Worm (Caenorhabditis elegans) whole organism, L1 larva: ENCODE results near the gene his-48.

Experiments
- C34B4.2 ChIP-seq: sonication (generic microtip); optimal IDR thresholded peaks from 2 replicates; lab custom pipeline; 2017; ENCODE audit warnings: mild to moderate bottlenecking, missing genetic modification characterization, missing compliant biosample characterization
- alr-1 ChIP-seq: fragments of 200-800 bp; sonication (Bioruptor generic); optimal IDR thresholded peaks from 2 replicates; lab custom pipeline; 2018; ENCODE audit warnings: borderline replicate concordance, mild to moderate bottlenecking, missing genetic modification characterization, missing compliant biosample characterization
- ceh-82 ChIP-seq, 3 experiments: fragments of 150-350 bp in 1 of 3; sonication (generic microtip) in 2 of 3; optimal IDR thresholded peaks; 2 replicates each; lab custom pipeline; 2014 to 2017; ENCODE audit warnings: missing biosample characterization in 3 of 3, missing genetic modification characterization in 3 of 3
- ceh-88 ChIP-seq: fragments of 200-800 bp; sonication (Bioruptor generic); IDR thresholded peaks from 2 replicates; pipeline ENCODE4 v1.3.6; 2022; ENCODE audit warnings: missing genetic modification characterization, missing compliant biosample characterization
- dpl-1 ChIP-seq, 3 experiments: fragments of 150-350 bp in 2 of 3; sonication (generic microtip) in 1 of 3; optimal IDR thresholded peaks; 2 replicates each; lab custom pipeline; 2014 to 2017; ENCODE audit warnings: missing biosample characterization in 3 of 3, missing genetic modification characterization in 3 of 3, missing genetic modification reagents in 3 of 3
- efl-1 ChIP-seq, 4 experiments: fragments of 150-350 bp; optimal IDR thresholded peaks in 3 of 4; peaks in 1 of 4; 1 replicate in 1 of 4; 2 replicates in 3 of 4; lab custom pipeline; 2014; ENCODE audit warnings: missing biosample characterization in 2 of 4, missing genetic modification characterization in 2 of 4, missing genetic modification reagents in 2 of 4
- egl-27 ChIP-seq, 2 experiments: fragments of 150-350 bp in 1 of 2; sonication (generic microtip); optimal IDR thresholded peaks; 3 replicates each; lab custom pipeline; 2017 to 2018; ENCODE audit warnings: missing biosample characterization in 2 of 2, missing genetic modification characterization in 2 of 2, missing genetic modification reagents in 2 of 2
- elt-2 ChIP-seq: sonication (generic microtip); optimal IDR thresholded peaks from 2 replicates; lab custom pipeline; 2016; ENCODE audit warnings: missing genetic modification characterization, mild to moderate bottlenecking, inconsistent platforms, missing compliant biosample characterization, missing genetic modification reagents
- elt-3 ChIP-seq, 6 experiments: fragments of 150-350 bp in 1 of 6; sonication (generic microtip); optimal IDR thresholded peaks; 2 replicates each; lab custom pipeline; 2017 to 2018; ENCODE audit warnings: missing biosample characterization in 6 of 6, missing genetic modification characterization in 6 of 6, inconsistent platforms in 1 of 6
- fkh-10 ChIP-seq: sonication (generic microtip); optimal IDR thresholded peaks from 2 replicates; lab custom pipeline; 2017; ENCODE audit warnings: missing biosample characterization, missing genetic modification reagents, missing genetic modification characterization
- hlh-17 ChIP-seq: fragments of 200-800 bp; sonication (Bioruptor generic); optimal IDR thresholded peaks from 2 replicates; lab custom pipeline; 2018; ENCODE audit warnings: missing genetic modification characterization, mild to moderate bottlenecking, missing compliant biosample characterization, moderate library complexity, borderline replicate concordance
- irx-1 ChIP-seq: sonication (generic microtip); optimal IDR thresholded peaks from 2 replicates; lab custom pipeline; 2016; ENCODE audit warnings: missing genetic modification characterization, missing compliant biosample characterization
- lin-35 ChIP-seq, 2 experiments: fragments of 150-350 bp; optimal IDR thresholded peaks; 2 replicates each; lab custom pipeline; 2014; ENCODE audit warnings: missing biosample characterization in 2 of 2, missing genetic modification characterization in 2 of 2, missing genetic modification reagents in 2 of 2
- nhr-84 ChIP-seq: sonication (generic microtip); optimal IDR thresholded peaks from 2 replicates; lab custom pipeline; 2017; ENCODE audit warnings: missing biosample characterization, missing genetic modification characterization
- nhr-85 ChIP-seq: sonication (generic microtip); peaks from one replicate; lab custom pipeline; 2016; ENCODE audit warnings: missing genetic modification characterization, inconsistent platforms, missing compliant biosample characterization
- nhr-90 ChIP-seq: sonication (generic microtip); optimal IDR thresholded peaks from 2 replicates; lab custom pipeline; 2016; ENCODE audit warnings: mild to moderate bottlenecking, missing genetic modification characterization, missing compliant biosample characterization; ENCODE audit not compliant: poor library complexity
- pag-3 ChIP-seq: sonication (generic microtip); optimal IDR thresholded peaks from 2 replicates; lab custom pipeline; 2017; ENCODE audit warnings: missing genetic modification characterization, mild to moderate bottlenecking, missing compliant biosample characterization, antibody characterized with exemption, borderline replicate concordance; ENCODE audit not compliant: insufficient read depth
- rnt-1 ChIP-seq: sonication (generic microtip); optimal IDR thresholded peaks from 2 replicates; lab custom pipeline; 2016; ENCODE audit warnings: mild to moderate bottlenecking, missing genetic modification characterization, moderate library complexity, missing compliant biosample characterization
- skn-1 ChIP-seq: fragments of 150-350 bp; optimal IDR thresholded peaks from 2 replicates; lab custom pipeline; 2014; ENCODE audit warnings: missing biosample characterization, missing genetic modification characterization
- snu-23 ChIP-seq: sonication (generic microtip); optimal IDR thresholded peaks from 2 replicates; lab custom pipeline; 2016; ENCODE audit warnings: missing genetic modification characterization, missing compliant biosample characterization
- vab-15 ChIP-seq: sonication (generic microtip); optimal IDR thresholded peaks from 2 replicates; lab custom pipeline; 2017; ENCODE audit warnings: missing genotype, mild to moderate bottlenecking, missing genetic modification characterization, missing compliant biosample characterization
- xbp-1 ChIP-seq: sonication (generic microtip); optimal IDR thresholded peaks from 2 replicates; lab custom pipeline; 2016; ENCODE audit warnings: missing genetic modification characterization, missing compliant biosample characterization
- ztf-4 ChIP-seq: fragments of 150-350 bp; optimal IDR thresholded peaks from 2 replicates; lab custom pipeline; 2014; ENCODE audit warnings: missing biosample characterization, missing genetic modification characterization

his-48 gene

DNA sequence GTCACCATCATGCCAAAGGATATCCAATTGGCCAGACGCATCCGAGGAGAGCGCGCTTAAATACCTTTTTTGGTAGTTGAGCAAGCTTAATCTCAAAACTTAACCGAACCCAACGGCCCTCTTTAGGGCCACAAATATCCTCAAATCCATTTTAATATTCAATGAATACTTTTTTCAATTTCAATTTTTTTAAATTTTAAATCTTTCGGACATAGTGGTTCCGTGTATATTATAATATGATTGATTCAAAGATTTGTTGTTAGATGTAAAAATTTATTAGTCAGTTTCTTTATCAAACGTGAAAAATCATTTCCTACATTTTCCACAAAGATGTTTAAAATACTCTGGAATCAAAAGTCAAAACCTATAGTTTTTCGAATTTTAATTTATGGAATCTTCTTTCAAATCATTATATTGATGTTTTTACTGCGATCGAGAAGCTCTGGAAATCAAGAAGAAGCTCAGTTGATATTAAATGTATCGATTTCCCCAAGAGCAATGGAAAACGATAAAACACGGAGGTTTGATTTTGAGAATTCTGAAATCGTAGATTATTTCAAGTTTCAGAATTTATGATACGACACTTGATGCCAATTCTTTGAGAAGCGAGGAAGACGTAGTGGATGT is 2.5 kb downstream of the his-48 start, which contains the start of gene B0035.21:
Gene B0035.21 (plus strand): TSS at position 322 of the 627 bp plus-strand sequence.
- TF ChIP-seq ceh-82 (tag; optimal IDR thresholded peaks at IDR 0.05; lab: Kevin White, UChicago): no peak
- TF ChIP-seq efl-1 (optimal IDR thresholded peaks at IDR 0.05; lab: Kevin White, UChicago): no peak
- TF ChIP-seq efl-1 (GFP tag; optimal IDR thresholded peaks at IDR 0.05 in 1 of 2; lab: Kevin White, UChicago): peak in 1 of 2 experiments; percentile 59
- TF ChIP-seq, all 84 proteins: peak for 1

DNA sequence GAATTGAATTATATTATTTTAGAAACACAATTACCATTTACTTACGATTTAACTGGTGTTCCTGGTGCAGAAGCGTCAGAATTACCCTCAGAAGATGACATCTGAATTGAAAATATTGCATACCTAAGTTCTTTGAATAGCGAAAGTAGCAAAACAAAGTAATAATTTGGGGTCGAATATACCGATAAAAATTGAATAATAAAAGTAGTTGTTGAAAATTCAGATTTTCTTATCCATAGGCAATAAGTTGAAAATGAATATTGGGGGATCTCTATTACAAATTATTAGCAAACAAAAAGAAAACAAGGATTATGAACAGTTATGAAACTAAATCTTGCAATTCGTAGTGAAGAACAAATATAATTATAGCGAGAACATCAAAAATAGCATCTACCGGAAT is 4.7 kb downstream of the his-48 start, which contains the start of gene leo-1:
Gene leo-1 (minus strand): TSS at position 101 of the 400 bp plus-strand sequence.
- TF ChIP-seq nhr-85: no peak

DNA sequence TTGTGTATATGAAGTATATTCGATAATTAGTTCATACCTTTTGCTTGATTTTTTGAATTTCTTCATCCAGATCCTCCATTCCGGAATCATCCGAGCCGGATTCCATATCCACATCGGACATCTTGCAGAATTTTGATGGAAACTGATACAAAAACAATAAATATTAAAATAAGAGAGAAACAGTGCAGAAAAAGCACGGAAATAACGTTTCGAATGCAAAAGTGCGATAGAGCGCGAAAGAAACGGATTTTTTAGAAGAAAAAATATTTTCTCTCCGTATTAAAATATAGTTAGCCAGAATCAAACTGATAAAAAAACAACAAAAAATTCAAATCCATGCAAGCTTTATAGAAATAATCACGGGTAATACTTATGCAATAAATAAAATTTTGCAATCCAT is 8.2 kb downstream of the his-48 start, which contains the start of gene sart-3:
Gene sart-3 (minus strand): TSS at position 219 of the 400 bp plus-strand sequence.
- TF ChIP-seq lin-35 (GFP tag; optimal IDR thresholded peaks at IDR 0.05; lab: Kevin White, UChicago) (peak in 1 of 2 experiments; percentile 24), pag-3 (tag; lab: Kevin White, UChicago) (no peak), ceh-88 (GFP tag; lab: Robert Waterston, UW) (no peak), irx-1 (tag; lab: Kevin White, UChicago) (no peak), efl-1 (optimal IDR thresholded peaks at IDR 0.05; lab: Kevin White, UChicago) (peak in 1 of 2 experiments; percentile 10), efl-1 (GFP tag; optimal IDR thresholded peaks at IDR 0.05 in 1 of 2; lab: Kevin White, UChicago) (peak in 1 of 2 experiments; percentile 5), nhr-84 (tag; lab: Kevin White, UChicago) (no peak), skn-1 (tag; lab: Kevin White, UChicago) (peak; percentile 3), dpl-1 (GFP tag; optimal IDR thresholded peaks at IDR 0.05; lab: Kevin White, UChicago) (peak in 1 of 3 experiments; percentile 38)

DNA sequence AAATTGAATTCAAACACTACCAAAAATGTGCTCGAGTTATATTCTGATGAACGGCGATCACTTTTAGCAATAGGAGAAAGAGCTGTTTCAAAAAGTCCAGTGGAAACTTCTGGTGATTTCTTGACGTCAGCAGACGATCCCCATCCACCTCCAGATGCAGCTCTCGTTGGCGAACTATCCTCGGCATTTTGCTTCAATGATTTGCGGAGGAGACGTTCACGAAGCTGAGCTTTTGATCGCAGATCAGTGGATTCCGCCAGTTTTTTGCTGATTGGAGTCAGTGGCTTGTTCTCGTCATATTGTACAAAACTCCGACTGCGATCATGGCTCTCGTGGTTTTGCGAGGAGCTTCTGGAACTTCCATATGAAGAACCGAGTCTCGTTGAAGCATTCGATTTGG is 11.6 kb downstream of the his-48 start:
- TF ChIP-seq nhr-84 (tag; lab: Kevin White, UChicago) (no peak), C34B4.2 (tag; lab: Kevin White, UChicago) (no peak), vab-15 (tag; lab: Kevin White, UChicago) (no peak), elt-2 (tag; lab: Kevin White, UChicago) (no peak), nhr-90 (tag; lab: Kevin White, UChicago) (no peak), egl-27 (tag; optimal IDR thresholded peaks at IDR 0.05; lab: Kevin White, UChicago) (no peak), pag-3 (tag; lab: Kevin White, UChicago) (no peak), xbp-1 (tag; lab: Kevin White, UChicago) (no peak), rnt-1 (tag; lab: Kevin White, UChicago) (no peak), hlh-17 (no peak), ceh-82 (tag; optimal IDR thresholded peaks at IDR 0.05; lab: Kevin White, UChicago) (no peak)
- TF ChIP-seq, all 84 proteins: peak for 0

DNA sequence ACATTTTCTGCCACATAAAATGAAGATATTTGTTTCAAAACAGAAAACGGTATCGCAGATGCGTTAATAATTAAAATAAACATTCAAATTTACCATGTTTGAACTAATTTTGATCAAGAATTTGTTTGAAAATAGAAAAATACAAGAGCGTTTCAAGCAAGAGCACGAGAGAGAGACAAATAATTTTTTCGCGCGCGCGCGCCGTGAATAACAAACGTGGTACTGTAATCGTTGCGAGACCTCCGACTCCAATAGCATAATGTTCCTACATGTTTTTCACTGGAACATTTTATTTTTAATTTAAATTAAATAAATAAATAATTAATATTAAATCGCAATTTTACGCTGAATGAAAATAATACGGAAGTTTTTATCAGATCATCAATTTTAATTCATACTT is 12.5 kb downstream of the his-48 start, which contains the start of gene F54E12.2:
Gene F54E12.2 (minus strand): TSS at position 164 of the 400 bp plus-strand sequence.
- TF ChIP-seq snu-23 (GFP tag; lab: Kevin White, UChicago) (no peak), xbp-1 (tag; lab: Kevin White, UChicago) (no peak), elt-3 (tag; optimal IDR thresholded peaks at IDR 0.05; lab: Kevin White, UChicago) (no peak)

DNA sequence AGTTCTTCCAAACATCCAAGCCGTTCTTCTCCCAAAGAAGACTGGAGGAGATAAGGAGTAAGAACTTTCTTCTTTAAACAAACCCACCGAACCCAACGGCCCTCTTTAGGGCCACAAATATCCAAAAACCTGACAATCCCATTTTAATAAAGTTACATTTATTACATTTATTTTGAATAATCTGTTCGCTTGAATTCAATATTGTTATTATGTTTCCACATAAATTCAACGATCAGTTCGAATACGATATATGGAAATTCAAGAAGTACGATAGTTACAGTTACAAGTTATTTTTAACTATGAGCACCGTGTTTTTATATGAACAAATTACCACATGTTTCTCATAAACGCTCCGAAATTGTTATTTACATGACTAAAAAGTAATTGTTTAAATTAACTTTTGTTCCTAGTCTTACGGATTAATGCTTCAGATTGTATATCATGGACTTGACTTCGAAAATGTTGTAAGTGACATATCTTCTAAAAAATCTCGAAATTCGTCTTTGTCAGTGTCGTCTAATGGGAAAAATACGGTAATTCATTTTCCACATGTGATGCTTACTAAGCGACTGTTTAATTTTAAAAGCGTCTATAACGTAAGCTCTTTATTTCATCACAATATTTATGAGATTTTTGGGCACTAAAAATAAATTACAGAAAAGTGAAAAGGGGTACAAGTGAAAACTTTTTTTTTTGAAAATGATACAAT is 16.3 kb downstream of the his-48 start:
- TF ChIP-seq rnt-1 (tag; lab: Kevin White, UChicago) (no peak), ztf-4 (tag; lab: Kevin White, UChicago) (no peak), nhr-84 (tag; lab: Kevin White, UChicago) (no peak)

DNA sequence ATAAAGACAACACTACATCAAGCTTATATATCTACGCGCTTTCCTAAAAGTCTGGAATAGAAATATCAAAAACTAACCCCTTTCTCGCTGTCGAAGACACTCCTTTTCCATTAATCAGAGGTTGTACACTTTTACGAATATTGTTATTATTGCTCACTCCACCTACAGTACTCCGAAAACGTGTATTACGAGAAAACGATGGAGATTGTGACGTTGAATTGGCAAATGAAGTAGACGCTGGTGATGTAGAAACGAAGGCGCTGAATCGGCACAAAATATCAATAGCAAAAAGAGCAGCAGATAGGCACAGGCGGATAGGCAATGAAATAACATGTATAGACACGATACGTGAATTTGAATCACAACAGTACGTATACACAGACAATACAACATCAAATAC is 19.7 kb downstream of the his-48 start:
- peak; percentile 94 for TF ChIP-seq alr-1
- TF ChIP-seq fkh-10 (GFP tag; lab: Kevin White, UChicago): no peak
